Worm (Caenorhabditis elegans) whole organism, young adult: ENCODE measurements around the gene R10E11.5.

Experiments used
- B0019.2 ChIP-seq: fragments of 200-800 bp; sonication (Bioruptor generic); conservative IDR thresholded peaks from 2 replicates; pipeline ENCODE4 v1.3.6; 2022; ENCODE audit warnings: missing genetic modification reagents, missing genetic modification characterization, missing compliant biosample characterization
- B0261.1 ChIP-seq: sonication (generic microtip); optimal IDR thresholded peaks from 2 replicates; lab custom pipeline; 2016; ENCODE audit warnings: mild to moderate bottlenecking, missing genetic modification characterization, moderate library complexity, missing compliant biosample characterization
- C06A6.2 ChIP-seq: fragments of 200-800 bp; sonication (Bioruptor generic); conservative IDR thresholded peaks from 2 replicates; pipeline ENCODE4 v1.3.6; 2022; ENCODE audit warnings: missing genetic modification characterization, missing compliant biosample characterization
- F22D6.2 ChIP-seq: sonication (generic microtip); optimal IDR thresholded peaks from 2 replicates; lab custom pipeline; 2016; ENCODE audit warnings: mild to moderate bottlenecking, missing genetic modification characterization, missing compliant biosample characterization
- F37B4.10 ChIP-seq: fragments of 200-800 bp; sonication (Bioruptor generic); IDR thresholded peaks from 2 replicates; pipeline ENCODE4 v1.3.6; 2022; ENCODE audit warnings: missing genetic modification characterization, missing compliant biosample characterization
- F49E8.2 ChIP-seq: sonication (generic microtip); optimal IDR thresholded peaks from 3 replicates; lab custom pipeline; 2017; ENCODE audit warnings: missing genetic modification characterization, mild to moderate bottlenecking, missing compliant biosample characterization, antibody characterized with exemption, moderate library complexity; ENCODE audit not compliant: insufficient read depth
- K11D2.4 ChIP-seq: fragments of 200-800 bp; sonication (Bioruptor generic); IDR thresholded peaks from 2 replicates; pipeline ENCODE4 v1.3.6; 2022; ENCODE audit warnings: missing genetic modification reagents, missing genetic modification characterization, missing compliant biosample characterization
- T07F8.4 ChIP-seq: sonication (generic microtip); optimal IDR thresholded peaks from 2 replicates; lab custom pipeline; 2016; ENCODE audit warnings: mild to moderate bottlenecking, missing genetic modification characterization, moderate library complexity, missing compliant biosample characterization
- T26A5.8 ChIP-seq: sonication (generic microtip); optimal IDR thresholded peaks from 2 replicates; lab custom pipeline; 2016; ENCODE audit warnings: missing genetic modification characterization, missing compliant biosample characterization
- Y53F4B.3 ChIP-seq: fragments of 200-800 bp; sonication (Bioruptor generic); IDR thresholded peaks from 2 replicates; pipeline ENCODE4 v1.3.6; 2022; ENCODE audit warnings: missing genetic modification reagents, missing genetic modification characterization, missing compliant biosample characterization
- Y53G8AR.9 ChIP-seq: fragments of 200-800 bp; sonication (Bioruptor generic); conservative IDR thresholded peaks from 2 replicates; pipeline ENCODE4 v1.3.6; 2022; ENCODE audit warnings: missing genetic modification reagents, missing genetic modification characterization, missing compliant biosample characterization
- Y67H2A.10 ChIP-seq: fragments of 200-800 bp; sonication (Bioruptor generic); conservative IDR thresholded peaks from 2 replicates; pipeline ENCODE4 v1.3.6; 2022; ENCODE audit warnings: missing genetic modification reagents, missing genetic modification characterization, missing compliant biosample characterization
- ZK185.1 ChIP-seq: sonication (generic microtip); optimal IDR thresholded peaks from 2 replicates; lab custom pipeline; 2016; ENCODE audit warnings: mild to moderate bottlenecking, missing genetic modification characterization, missing compliant biosample characterization; ENCODE audit not compliant: poor library complexity, severe bottlenecking
- athp-1 ChIP-seq: sonication (generic microtip); optimal IDR thresholded peaks from 2 replicates; lab custom pipeline; 2017; ENCODE audit warnings: mild to moderate bottlenecking, missing genetic modification characterization, missing compliant biosample characterization
- bed-1 ChIP-seq: fragments of 200-800 bp; sonication (Bioruptor generic); IDR thresholded peaks from 2 replicates; pipeline ENCODE4 v1.3.6; 2022; ENCODE audit warnings: missing genetic modification reagents, missing genetic modification characterization, missing compliant biosample characterization
- bed-2 ChIP-seq: fragments of 200-800 bp; sonication (Bioruptor generic); IDR thresholded peaks from 2 replicates; pipeline ENCODE4 v1.3.6; 2022; ENCODE audit warnings: missing genetic modification reagents, missing genetic modification characterization, missing compliant biosample characterization
- cebp-2 ChIP-seq: fragments of 200-800 bp; sonication (Bioruptor generic); IDR thresholded peaks from 2 replicates; pipeline ENCODE4 v1.3.6; 2022; ENCODE audit warnings: missing genetic modification characterization, missing compliant biosample characterization
- ceh-100 ChIP-seq: fragments of 200-800 bp; sonication (Bioruptor generic); IDR thresholded peaks from 2 replicates; pipeline ENCODE4 v1.3.6; 2022; ENCODE audit warnings: missing genetic modification reagents, missing genetic modification characterization, missing compliant biosample characterization
- ceh-58 ChIP-seq: fragments of 200-800 bp; sonication (Bioruptor generic); IDR thresholded peaks from 2 replicates; pipeline ENCODE4 v1.3.6; 2022; ENCODE audit warnings: missing genetic modification characterization, missing compliant biosample characterization
- chd-7 ChIP-seq: sonication (generic microtip); optimal IDR thresholded peaks from 2 replicates; lab custom pipeline; 2016; ENCODE audit warnings: mild to moderate bottlenecking, missing genetic modification characterization, moderate library complexity, missing compliant biosample characterization
- die-1 ChIP-seq: sonication (generic microtip); optimal IDR thresholded peaks from 2 replicates; lab custom pipeline; 2016; ENCODE audit warnings: missing genotype, mild to moderate bottlenecking, missing genetic modification characterization, missing compliant biosample characterization
- dox-1 ChIP-seq: fragments of 200-800 bp; sonication (Bioruptor generic); IDR thresholded peaks from 2 replicates; pipeline ENCODE4 v1.3.6; 2022; ENCODE audit warnings: missing genetic modification reagents, missing genetic modification characterization, missing compliant biosample characterization
- efl-1 ChIP-seq: fragments of 150-350 bp; optimal IDR thresholded peaks from 2 replicates; lab custom pipeline; 2014; ENCODE audit warnings: missing biosample characterization, missing genetic modification reagents, missing genetic modification characterization
- fkh-3 ChIP-seq: sonication (generic microtip); optimal IDR thresholded peaks from 2 replicates; lab custom pipeline; 2016; ENCODE audit warnings: mild to moderate bottlenecking, missing genetic modification characterization, missing compliant biosample characterization
- hlh-12 ChIP-seq: sonication (generic microtip); optimal IDR thresholded peaks from 2 replicates; lab custom pipeline; 2016; ENCODE audit warnings: missing genetic modification characterization, missing compliant biosample characterization
- hlh-26 ChIP-seq: fragments of 200-800 bp; sonication (Bioruptor generic); conservative IDR thresholded peaks from 2 replicates; pipeline ENCODE4 v1.3.6; 2022; ENCODE audit warnings: missing genetic modification reagents, missing genetic modification characterization, missing compliant biosample characterization
- lag-1 ChIP-seq: fragments of 200-800 bp; sonication (Bioruptor generic); IDR thresholded peaks from 2 replicates; pipeline ENCODE4 v1.3.6; 2022; ENCODE audit warnings: missing genetic modification reagents, missing genetic modification characterization, missing compliant biosample characterization
- let-607 ChIP-seq, 2 experiments: fragments of 200-800 bp in 1 of 2; sonication (Bioruptor generic) in 1 of 2; sonication (generic microtip) in 1 of 2; optimal IDR thresholded peaks; 2 replicates each; lab custom pipeline; 2016 to 2018; ENCODE audit warnings: mild to moderate bottlenecking in 2 of 2, missing compliant biosample characterization in 2 of 2, missing genetic modification characterization in 2 of 2, moderate library complexity in 2 of 2, missing genotype in 1 of 2
- lin-26 ChIP-seq: fragments of 200-800 bp; sonication (Bioruptor generic); IDR thresholded peaks from 2 replicates; pipeline ENCODE4 v1.3.6; 2022; ENCODE audit warnings: missing genetic modification reagents, missing genetic modification characterization, missing compliant biosample characterization
- lin-35 ChIP-seq, 3 experiments: fragments of 150-350 bp in 2 of 3; sonication (generic microtip) in 1 of 3; optimal IDR thresholded peaks; 2 replicates each; lab custom pipeline; 2014 to 2018; ENCODE audit warnings: missing biosample characterization in 3 of 3, missing genetic modification characterization in 3 of 3, missing genetic modification reagents in 3 of 3
- madf-10 ChIP-seq: sonication (generic microtip); optimal IDR thresholded peaks from 2 replicates; lab custom pipeline; 2016; ENCODE audit warnings: mild to moderate bottlenecking, missing genetic modification characterization, missing compliant biosample characterization
- madf-8 ChIP-seq: fragments of 200-800 bp; sonication (Bioruptor generic); conservative IDR thresholded peaks from 2 replicates; pipeline ENCODE4 v1.3.6; 2022; ENCODE audit warnings: missing genetic modification reagents, missing genetic modification characterization, missing compliant biosample characterization
- mel-28 ChIP-seq: sonication (generic microtip); optimal IDR thresholded peaks from 2 replicates; lab custom pipeline; 2016; ENCODE audit warnings: borderline replicate concordance, mild to moderate bottlenecking, missing genetic modification characterization, missing compliant biosample characterization
- mes-4 ChIP-seq: sonication (generic microtip); optimal IDR thresholded peaks from 2 replicates; lab custom pipeline; 2016; ENCODE audit warnings: missing genotype, missing genetic modification characterization, missing compliant biosample characterization
- nfya-2 ChIP-seq: fragments of 200-800 bp; sonication (Bioruptor generic); IDR thresholded peaks from 2 replicates; pipeline ENCODE4 v1.3.6; 2022; ENCODE audit warnings: missing genetic modification reagents, missing genetic modification characterization, missing compliant biosample characterization
- nhr-179 ChIP-seq: sonication (generic microtip); optimal IDR thresholded peaks from 2 replicates; lab custom pipeline; 2016; ENCODE audit warnings: mild to moderate bottlenecking, missing genetic modification characterization, missing compliant biosample characterization
- nhr-90 ChIP-seq: sonication (generic microtip); optimal IDR thresholded peaks from 2 replicates; lab custom pipeline; 2016; ENCODE audit warnings: missing genotype, mild to moderate bottlenecking, missing genetic modification characterization, missing compliant biosample characterization
- rcor-1 ChIP-seq: fragments of 200-800 bp; sonication (Bioruptor generic); IDR thresholded peaks from 2 replicates; pipeline ENCODE4 v1.3.6; 2022; ENCODE audit warnings: missing genetic modification reagents, missing genetic modification characterization, missing compliant biosample characterization
- rec-8 ChIP-seq, 2 experiments: sonication (generic microtip); optimal IDR thresholded peaks; 2 replicates each; lab custom pipeline; 2016; ENCODE audit warnings: mild to moderate bottlenecking in 2 of 2, missing genetic modification characterization in 2 of 2, missing genetic modification reagents in 2 of 2, missing genotype in 2 of 2, missing biosample characterization in 1 of 2, missing compliant biosample characterization in 1 of 2, moderate library complexity in 1 of 2
- sdz-38 ChIP-seq: sonication (generic microtip); optimal IDR thresholded peaks from 2 replicates; lab custom pipeline; 2016; ENCODE audit warnings: missing genotype, missing genetic modification characterization, missing compliant biosample characterization
- sea-2 ChIP-seq: fragments of 200-800 bp; sonication (Bioruptor generic); IDR thresholded peaks from 2 replicates; pipeline ENCODE4 v1.3.6; 2022; ENCODE audit warnings: missing genetic modification characterization, missing compliant biosample characterization
- snpc-1.1 ChIP-seq: sonication (generic microtip); optimal IDR thresholded peaks from 2 replicates; lab custom pipeline; 2017; ENCODE audit warnings: missing genetic modification characterization, mild to moderate bottlenecking, missing compliant biosample characterization, antibody characterized with exemption, moderate library complexity, missing genotype, missing genetic modification reagents; ENCODE audit not compliant: insufficient read depth
- snpc-3.4 ChIP-seq: sonication (generic microtip); optimal IDR thresholded peaks from 2 replicates; lab custom pipeline; 2017; ENCODE audit warnings: missing genetic modification characterization, mild to moderate bottlenecking, missing compliant biosample characterization, antibody characterized with exemption, moderate library complexity, missing genotype, missing genetic modification reagents
- somi-1 ChIP-seq: fragments of 200-800 bp; sonication (Bioruptor generic); optimal IDR thresholded peaks from 2 replicates; lab custom pipeline; 2018; ENCODE audit warnings: mild to moderate bottlenecking, missing genetic modification characterization, missing compliant biosample characterization
- xnd-1 ChIP-seq: sonication (generic microtip); optimal IDR thresholded peaks from 2 replicates; lab custom pipeline; 2016; ENCODE audit warnings: missing genotype, missing genetic modification reagents, missing genetic modification characterization, missing compliant biosample characterization
- zim-3 ChIP-seq: sonication (generic microtip); optimal IDR thresholded peaks from 2 replicates; lab custom pipeline; 2017; ENCODE audit warnings: mild to moderate bottlenecking, missing genetic modification characterization, moderate library complexity, missing compliant biosample characterization

Gene R10E11.5

ce11 chrIII:9782011-9782436 is 7.4 kb downstream of the R10E11.5 start, which contains the start of gene vha-2 (continued):
- TF ChIP-seq nhr-90 (tag; lab: Kevin White, UChicago) (peak; percentile 43), Y67H2A.10 (GFP tag; lab: Robert Waterston, UW) (no peak), dox-1 (GFP tag; lab: Robert Waterston, UW) (peak; percentile 31), K11D2.4 (GFP tag; lab: Robert Waterston, UW) (no peak), nfya-2 (GFP tag; lab: Robert Waterston, UW) (peak; percentile 25; the same call in 1 of the 2 replicates), die-1 (tag; lab: Kevin White, UChicago) (peak; percentile 62), B0019.2 (GFP tag; lab: Robert Waterston, UW) (no peak), fkh-3 (tag; lab: Kevin White, UChicago) (no peak), athp-1 (tag; lab: Kevin White, UChicago) (peak; percentile 77), hlh-12 (tag; lab: Kevin White, UChicago) (no peak)

ce11 chrIII:9780665-9781304 is 8.7 kb downstream of the R10E11.5 start, which contains the start of gene vha-1:
TSS of gene vha-1 (plus strand) at chrIII:9781254.
- TF ChIP-seq mes-4 (tag; lab: Kevin White, UChicago) (no peak), madf-10 (tag; lab: Kevin White, UChicago) (peak; percentile 52), bed-1 (GFP tag; lab: Robert Waterston, UW) (no peak), F49E8.2 (tag; lab: Kevin White, UChicago) (peak; percentile 30), Y53F4B.3 (GFP tag; lab: Robert Waterston, UW) (no peak), somi-1 (GFP tag; lab: Kevin White, UChicago) (peak; percentile 31), ceh-58 (GFP tag; lab: Robert Waterston, UW) (no peak), T07F8.4 (tag; lab: Kevin White, UChicago) (no peak), F22D6.2 (tag; lab: Kevin White, UChicago) (no peak), rcor-1 (GFP tag; lab: Robert Waterston, UW) (peak; percentile 77; the same call in 1 of the 2 replicates), ZK185.1 (tag; lab: Kevin White, UChicago) (peak; percentile 26), snpc-1.1 (no peak), snpc-3.4 (tag; lab: Kevin White, UChicago) (no peak), C06A6.2 (GFP tag; lab: Robert Waterston, UW) (no peak; the same call in 1 of the 2 replicates), mel-28 (tag; lab: Kevin White, UChicago) (no peak), Y53G8AR.9 (GFP tag; lab: Robert Waterston, UW) (peak; percentile 63), hlh-26 (GFP tag; lab: Robert Waterston, UW) (no peak), F37B4.10 (no peak), efl-1 (peak; percentile 27), lin-35 (GFP tag; optimal IDR thresholded peaks at IDR 0.05; lab: Kevin White, UChicago) (peak in 1 of 3 experiments; percentile 55), ceh-100 (GFP tag; lab: Robert Waterston, UW) (peak; percentile 77), zim-3 (tag; lab: Kevin White, UChicago) (no peak), bed-2 (no peak), xnd-1 (tag; lab: Kevin White, UChicago) (no peak), cebp-2 (GFP tag; lab: Robert Waterston, UW) (no peak), sdz-38 (tag; lab: Kevin White, UChicago) (no peak), madf-8 (no peak), rec-8 (tag; optimal IDR thresholded peaks at IDR 0.05; lab: Kevin White, UChicago) (no peak), lag-1 (GFP tag; lab: Robert Waterston, UW) (no peak), sea-2 (no peak), B0019.2 (GFP tag; lab: Robert Waterston, UW) (no peak), B0261.1 (tag; lab: Kevin White, UChicago) (no peak), let-607 (tag; optimal IDR thresholded peaks at IDR 0.05; lab: Kevin White, UChicago) (peak; percentile 87 to 91), nhr-179 (tag; lab: Kevin White, UChicago) (no peak), lin-26 (peak; percentile 75), chd-7 (tag; lab: Kevin White, UChicago) (no peak), T26A5.8 (tag; lab: Kevin White, UChicago) (no peak)
